Fruit fly (Drosophila melanogaster): ENCODE data around the gene CG10654.

The CG10654 gene

dm6 chr3L:12494273-12494672 is 13.4 kb downstream of the CG10654 start:
- TF ChIP-seq rn (GFP tag; IDR thresholded peaks at IDR 0.05) (no peak), fd96Ca (GFP tag; IDR thresholded peaks at IDR 0.05) (no peak), CG12605 (GFP tag; IDR thresholded peaks at IDR 0.05) (no peak), CG4496 (GFP tag; IDR thresholded peaks at IDR 0.05) (no peak), CG10348 (GFP tag; IDR thresholded peaks at IDR 0.05) (no peak), EcR (GFP tag; optimal IDR thresholded peaks at IDR 0.05) (no peak)

dm6 chr3L:12490418-12491035 is 17.1 kb downstream of the CG10654 start, which contains the start of gene CG10660:
Gene CG10660 (minus strand): TSS chr3L:12490676.
- peak; percentile 85 for TF ChIP-seq Snoo (tag; optimal IDR thresholded peaks at IDR 0.05)
- peak; percentile 89 for TF ChIP-seq CG17806 (tag; optimal IDR thresholded peaks at IDR 0.05)
- peak; percentile 69 for TF ChIP-seq D1 (tag; optimal IDR thresholded peaks at IDR 0.05)
- TF ChIP-seq CG4496 (GFP tag; IDR thresholded peaks at IDR 0.05) = peak; percentile 96
- TF ChIP-seq CG8159 (tag; optimal IDR thresholded peaks at IDR 0.05) = peak; percentile 89
- TF ChIP-seq CG8301 (tag; optimal IDR thresholded peaks at IDR 0.05) = peak; percentile 94
- peak; percentile 81; the same call in 1 of the 2 replicates for TF ChIP-seq rn (GFP tag; IDR thresholded peaks at IDR 0.05)
- peak; percentile 94 for TF ChIP-seq CG14655 (GFP tag; optimal IDR thresholded peaks at IDR 0.05)
- peak; percentile 95 for TF ChIP-seq CG32121 (GFP tag; IDR thresholded peaks at IDR 0.05)
- TF ChIP-seq CG13204 (GFP tag; optimal IDR thresholded peaks at IDR 0.05) = peak; percentile 60
- peak; percentile 96 for TF ChIP-seq fd96Ca (GFP tag; IDR thresholded peaks at IDR 0.05)
- TF ChIP-seq gl (tag; optimal IDR thresholded peaks at IDR 0.05) = peak; percentile 61
- TF ChIP-seq Ets98B (GFP tag; IDR thresholded peaks at IDR 0.05) = peak; percentile 97
- peak; percentile 85 for TF ChIP-seq CG9948 (tag; optimal IDR thresholded peaks at IDR 0.05)
- peak; percentile 93 for TF ChIP-seq CG12605 (GFP tag; IDR thresholded peaks at IDR 0.05)
- peak; percentile 87 for TF ChIP-seq CG15710 (tag; optimal IDR thresholded peaks at IDR 0.05)
- TF ChIP-seq Pif1A (GFP tag; optimal IDR thresholded peaks at IDR 0.05) = peak; percentile 94
- TF ChIP-seq EcR (GFP tag; optimal IDR thresholded peaks at IDR 0.05) = peak; percentile 50
- peak; percentile 96 for TF ChIP-seq Pif1B (GFP tag; optimal IDR thresholded peaks at IDR 0.05)
- peak; percentile 79; the same call in 1 of the 2 replicates for TF ChIP-seq CG10348 (GFP tag; IDR thresholded peaks at IDR 0.05)
- TF ChIP-seq CG34367 (tag; optimal IDR thresholded peaks at IDR 0.05) = peak; percentile 89

dm6 chr3L:12489952-12490351 is 17.7 kb downstream of the CG10654 start:
- TF ChIP-seq Pif1B (GFP tag; optimal IDR thresholded peaks at IDR 0.05) (peak; percentile 52), gl (tag; optimal IDR thresholded peaks at IDR 0.05) (peak; percentile 25), Ets98B (GFP tag; IDR thresholded peaks at IDR 0.05) (peak; percentile 53; the same call in 1 of the 2 replicates), fd96Ca (GFP tag; IDR thresholded peaks at IDR 0.05) (peak; percentile 44; the same call in 1 of the 3 replicates), CG14655 (GFP tag; optimal IDR thresholded peaks at IDR 0.05) (no peak), CG9948 (tag; optimal IDR thresholded peaks at IDR 0.05) (no peak), EcR (GFP tag; optimal IDR thresholded peaks at IDR 0.05) (peak; percentile 87), D1 (tag; optimal IDR thresholded peaks at IDR 0.05) (no peak), CG12605 (GFP tag; IDR thresholded peaks at IDR 0.05) (peak; percentile 46), CG4496 (GFP tag; IDR thresholded peaks at IDR 0.05) (no peak), CG13204 (GFP tag; optimal IDR thresholded peaks at IDR 0.05) (no peak), CG17806 (tag; optimal IDR thresholded peaks at IDR 0.05) (no peak), CG32121 (GFP tag; IDR thresholded peaks at IDR 0.05) (0 out of 2 replicates have a peak, but pooled peaks have one; percentile 20), CG10348 (GFP tag; IDR thresholded peaks at IDR 0.05) (no peak), CG8301 (tag; optimal IDR thresholded peaks at IDR 0.05) (no peak)

- TF ChIP-seq gl (tag; optimal IDR thresholded peaks at IDR 0.05) (no peak), EcR (GFP tag; optimal IDR thresholded peaks at IDR 0.05) (no peak), CG13204 (GFP tag; optimal IDR thresholded peaks at IDR 0.05) (no peak), CG32121 (GFP tag; IDR thresholded peaks at IDR 0.05) (no peak), fd96Ca (GFP tag; IDR thresholded peaks at IDR 0.05) (no peak), CG10348 (GFP tag; IDR thresholded peaks at IDR 0.05) (no peak), CG17806 (tag; optimal IDR thresholded peaks at IDR 0.05) (no peak), Pif1A (GFP tag; optimal IDR thresholded peaks at IDR 0.05) (no peak), Ets98B (GFP tag; IDR thresholded peaks at IDR 0.05) (no peak), CG15710 (tag; optimal IDR thresholded peaks at IDR 0.05) (no peak), CG9948 (tag; optimal IDR thresholded peaks at IDR 0.05) (no peak), rn (GFP tag; IDR thresholded peaks at IDR 0.05) (no peak), Snoo (tag; optimal IDR thresholded peaks at IDR 0.05) (no peak), CG12605 (GFP tag; IDR thresholded peaks at IDR 0.05) (no peak), Pif1B (GFP tag; optimal IDR thresholded peaks at IDR 0.05) (no peak), CG8159 (tag; optimal IDR thresholded peaks at IDR 0.05) (no peak), CG14655 (GFP tag; optimal IDR thresholded peaks at IDR 0.05) (no peak), CG34367 (tag; optimal IDR thresholded peaks at IDR 0.05) (no peak), CG4496 (GFP tag; IDR thresholded peaks at IDR 0.05) (no peak)
These were observed 21.5 kb downstream of the CG10654 start for dm6 chr3L:12486175-12486574.

- TF ChIP-seq CG32121 (GFP tag; IDR thresholded peaks at IDR 0.05) (no peak), CG9948 (tag; optimal IDR thresholded peaks at IDR 0.05) (no peak), CG15710 (tag; optimal IDR thresholded peaks at IDR 0.05) (no peak), CG17806 (tag; optimal IDR thresholded peaks at IDR 0.05) (no peak), CG10348 (GFP tag; IDR thresholded peaks at IDR 0.05) (no peak), rn (GFP tag; IDR thresholded peaks at IDR 0.05) (no peak), EcR (GFP tag; optimal IDR thresholded peaks at IDR 0.05) (peak; percentile 20), CG34367 (tag; optimal IDR thresholded peaks at IDR 0.05) (no peak), Snoo (tag; optimal IDR thresholded peaks at IDR 0.05) (no peak), CG8301 (tag; optimal IDR thresholded peaks at IDR 0.05) (peak; percentile 21), Ets98B (GFP tag; IDR thresholded peaks at IDR 0.05) (peak; percentile 51), CG4496 (GFP tag; IDR thresholded peaks at IDR 0.05) (peak; percentile 77), CG12605 (GFP tag; IDR thresholded peaks at IDR 0.05) (no peak), CG14655 (GFP tag; optimal IDR thresholded peaks at IDR 0.05) (peak; percentile 22), Pif1A (GFP tag; optimal IDR thresholded peaks at IDR 0.05) (no peak), gl (tag; optimal IDR thresholded peaks at IDR 0.05) (no peak), D1 (tag; optimal IDR thresholded peaks at IDR 0.05) (no peak), CG8159 (tag; optimal IDR thresholded peaks at IDR 0.05) (no peak), fd96Ca (GFP tag; IDR thresholded peaks at IDR 0.05) (no peak; the same call in 2 of the 3 replicates), Pif1B (GFP tag; optimal IDR thresholded peaks at IDR 0.05) (no peak), CG13204 (GFP tag; optimal IDR thresholded peaks at IDR 0.05) (peak; percentile 22)
These were observed 22.7 kb downstream of the CG10654 start, which contains the start of gene CG10663 for dm6 chr3L:12484948-12485347. Gene CG10663 (minus strand): TSS chr3L:12485035.

Data from whole organism, pupa.